Worm (Caenorhabditis elegans): ENCODE results near the gene snb-7.

DNA sequence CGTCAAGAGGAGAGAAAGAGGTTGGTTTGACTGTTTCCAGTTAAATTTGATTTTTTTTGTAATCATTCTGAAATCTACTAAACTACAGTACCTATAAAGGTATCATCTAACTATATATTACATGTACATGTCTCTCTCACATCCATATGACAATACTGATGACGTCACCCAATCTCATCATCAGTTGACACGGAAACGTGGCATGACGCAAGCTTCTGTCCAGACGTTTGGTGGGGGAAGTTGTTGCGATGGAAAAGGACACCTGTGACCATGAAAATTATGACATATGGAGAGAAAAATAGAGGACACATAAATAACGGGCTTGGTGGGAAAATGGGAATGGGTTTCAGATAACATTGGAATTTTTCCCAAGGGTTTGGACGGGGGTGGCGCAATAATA lies 11.7 kb upstream of the snb-7 start:
- no peak for TF ChIP-seq F13C5.2 (tag; optimal IDR thresholded peaks at IDR 0.05)
- TF ChIP-seq ets-7 (tag; optimal IDR thresholded peaks at IDR 0.05): no peak
- TF ChIP-seq scrt-1 (GFP tag; IDR thresholded peaks at IDR 0.05): no peak
- TF ChIP-seq aly-1 (tag; optimal IDR thresholded peaks at IDR 0.05): no peak
- TF ChIP-seq ama-1 (optimal IDR thresholded peaks at IDR 0.05): no peak
- TF ChIP-seq tbx-11 (GFP tag; IDR thresholded peaks at IDR 0.05): no peak
- no peak for TF ChIP-seq pes-1 (GFP tag; IDR thresholded peaks at IDR 0.05)
- TF ChIP-seq tbx-37 (GFP tag; conservative IDR thresholded peaks at IDR 0.05): no peak

All from whole organism, early embryonic.